Fruit fly (Drosophila melanogaster) whole organism, adult: ENCODE results near the gene CG2104.

ENCODE experiments used
- CG11617 ChIP-seq: fragments of 200-800 bp; sonication (Bioruptor generic); optimal IDR thresholded peaks from 2 replicates; lab custom pipeline; 2017; ENCODE audit warnings: mild to moderate bottlenecking, missing biosample characterization, missing genetic modification reagents, missing genetic modification characterization
- CG12768 ChIP-seq: fragments of 200-800 bp; sonication (Bioruptor generic); optimal IDR thresholded peaks from 2 replicates; lab custom pipeline; 2017; ENCODE audit warnings: missing biosample characterization, missing genetic modification characterization, mild to moderate bottlenecking, moderate library complexity, missing genetic modification reagents
- CG14711 ChIP-seq: fragments of 200-800 bp; sonication (Bioruptor generic); optimal IDR thresholded peaks from 2 replicates; lab custom pipeline; 2018; ENCODE audit warnings: missing biosample characterization, mild to moderate bottlenecking, missing genetic modification characterization, moderate library complexity
- CG1620 ChIP-seq: fragments of 200-800 bp; sonication (Bioruptor generic); optimal IDR thresholded peaks from 2 replicates; lab custom pipeline; 2016; ENCODE audit warnings: missing biosample characterization, missing genetic modification characterization
- CG33017 ChIP-seq: fragments of 200-800 bp; sonication (Bioruptor generic); optimal IDR thresholded peaks from 2 replicates; lab custom pipeline; 2018; ENCODE audit warnings: missing biosample characterization, mild to moderate bottlenecking, missing genetic modification characterization, moderate library complexity
- CG5204 ChIP-seq: fragments of 200-800 bp; sonication (Bioruptor generic); optimal IDR thresholded peaks from 2 replicates; lab custom pipeline; 2016; ENCODE audit warnings: missing biosample characterization, missing genetic modification characterization
- CG7045 ChIP-seq: fragments of 200-800 bp; sonication (Bioruptor generic); optimal IDR thresholded peaks from 2 replicates; lab custom pipeline; 2017; ENCODE audit warnings: missing biosample characterization, mild to moderate bottlenecking, missing genetic modification characterization
- CG7101 ChIP-seq: fragments of 200-800 bp; sonication (Bioruptor generic); optimal IDR thresholded peaks from 2 replicates; lab custom pipeline; 2018; ENCODE audit warnings: missing biosample characterization, mild to moderate bottlenecking, missing genetic modification characterization, moderate library complexity
- Clk ChIP-seq: fragments of 200-800 bp; sonication (Bioruptor generic); optimal IDR thresholded peaks from 2 replicates; lab custom pipeline; 2017; ENCODE audit warnings: missing biosample characterization, missing genetic modification characterization
- Crg-1 ChIP-seq: fragments of 200-800 bp; sonication (Bioruptor generic); optimal IDR thresholded peaks from 2 replicates; lab custom pipeline; 2016; ENCODE audit warnings: missing biosample characterization, missing genetic modification characterization
- Hr96 ChIP-seq: fragments of 200-800 bp; sonication (Bioruptor generic); optimal IDR thresholded peaks from 2 replicates; lab custom pipeline; 2016; ENCODE audit warnings: missing biosample characterization, missing genetic modification characterization
- Mnt ChIP-seq: fragments of 200-800 bp; sonication (Bioruptor generic); optimal IDR thresholded peaks from 2 replicates; lab custom pipeline; 2016; ENCODE audit warnings: missing biosample characterization, mild to moderate bottlenecking, missing genetic modification characterization
- bab1 ChIP-seq: fragments of 200-800 bp; sonication (Bioruptor generic); optimal IDR thresholded peaks from 3 replicates; lab custom pipeline; 2019; ENCODE audit warnings: missing biosample characterization, mild to moderate bottlenecking, missing genetic modification characterization, moderate library complexity
- cic ChIP-seq: fragments of 200-800 bp; sonication (Bioruptor generic); optimal IDR thresholded peaks from 2 replicates; lab custom pipeline; 2017; ENCODE audit warnings: missing biosample characterization, mild to moderate bottlenecking, missing genetic modification characterization, moderate library complexity
- cnc ChIP-seq, 2 experiments: fragments of >200 bp; optimal IDR thresholded peaks; 2 replicates each; lab custom pipeline; 2017
- kay ChIP-seq: fragments of 200-800 bp; sonication (Bioruptor generic); peaks from one replicate; lab custom pipeline; 2016; ENCODE audit warnings: missing biosample characterization, missing genetic modification characterization, borderline replicate concordance
- ovo ChIP-seq: fragments of 200-800 bp; sonication (Bioruptor generic); optimal IDR thresholded peaks from 2 replicates; lab custom pipeline; 2016; ENCODE audit warnings: missing biosample characterization, missing genetic modification characterization
- pad ChIP-seq: fragments of 200-800 bp; sonication (Bioruptor generic); optimal IDR thresholded peaks from 3 replicates; lab custom pipeline; 2017; ENCODE audit warnings: missing biosample characterization, missing genetic modification characterization, mild to moderate bottlenecking, moderate library complexity, missing genetic modification reagents
- tj ChIP-seq: fragments of 200-800 bp; sonication (Bioruptor generic); optimal IDR thresholded peaks from 3 replicates; lab custom pipeline; 2017; ENCODE audit warnings: missing biosample characterization, mild to moderate bottlenecking, missing genetic modification characterization, moderate library complexity
- toe ChIP-seq: fragments of 200-800 bp; sonication (Bioruptor generic); optimal IDR thresholded peaks from 2 replicates; lab custom pipeline; 2016; ENCODE audit warnings: missing biosample characterization, missing genetic modification characterization

CG2104 gene

dm6 chr3R:5691042-5691441 is 2.0 kb downstream of the CG2104 start:
- TF ChIP-seq kay (GFP tag; lab: Kevin White, UChicago) (no peak), Clk (GFP tag; lab: Kevin White, UChicago) (no peak), cic (GFP tag; lab: Kevin White, UChicago) (no peak), CG5204 (GFP tag; lab: Kevin White, UChicago) (no peak), Mnt (no peak), tj (GFP tag; lab: Kevin White, UChicago) (no peak), Hr96 (GFP tag; lab: Kevin White, UChicago) (no peak), bab1 (GFP tag; lab: Kevin White, UChicago) (no peak), CG14711 (tag; lab: Kevin White, UChicago) (no peak), CG12768 (GFP tag; lab: Kevin White, UChicago) (no peak)

DNA sequence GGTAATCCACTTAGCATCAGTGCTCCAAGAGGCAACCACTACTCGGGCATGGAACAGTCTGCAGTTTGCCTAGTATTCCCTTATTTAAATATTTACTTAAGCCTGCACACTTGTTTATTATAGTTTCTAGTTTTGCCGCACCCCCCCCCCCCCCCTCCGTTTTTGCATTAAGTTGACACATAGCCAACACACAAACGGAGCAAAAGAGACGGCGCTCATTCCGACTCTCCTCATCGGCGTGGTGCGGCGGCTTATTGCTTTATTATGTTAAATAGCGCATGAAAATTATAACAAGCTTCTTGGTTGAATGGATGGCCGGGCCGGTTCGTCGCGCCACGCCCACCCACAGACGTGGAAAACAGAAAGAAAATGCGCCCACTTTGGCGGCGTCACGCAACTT is 3.5 kb downstream of the CG2104 start:
- TF ChIP-seq cic (GFP tag; lab: Kevin White, UChicago) (no peak), Clk (GFP tag; lab: Kevin White, UChicago) (no peak), kay (GFP tag; lab: Kevin White, UChicago) (no peak), CG1620 (GFP tag; lab: Kevin White, UChicago) (no peak)

DNA sequence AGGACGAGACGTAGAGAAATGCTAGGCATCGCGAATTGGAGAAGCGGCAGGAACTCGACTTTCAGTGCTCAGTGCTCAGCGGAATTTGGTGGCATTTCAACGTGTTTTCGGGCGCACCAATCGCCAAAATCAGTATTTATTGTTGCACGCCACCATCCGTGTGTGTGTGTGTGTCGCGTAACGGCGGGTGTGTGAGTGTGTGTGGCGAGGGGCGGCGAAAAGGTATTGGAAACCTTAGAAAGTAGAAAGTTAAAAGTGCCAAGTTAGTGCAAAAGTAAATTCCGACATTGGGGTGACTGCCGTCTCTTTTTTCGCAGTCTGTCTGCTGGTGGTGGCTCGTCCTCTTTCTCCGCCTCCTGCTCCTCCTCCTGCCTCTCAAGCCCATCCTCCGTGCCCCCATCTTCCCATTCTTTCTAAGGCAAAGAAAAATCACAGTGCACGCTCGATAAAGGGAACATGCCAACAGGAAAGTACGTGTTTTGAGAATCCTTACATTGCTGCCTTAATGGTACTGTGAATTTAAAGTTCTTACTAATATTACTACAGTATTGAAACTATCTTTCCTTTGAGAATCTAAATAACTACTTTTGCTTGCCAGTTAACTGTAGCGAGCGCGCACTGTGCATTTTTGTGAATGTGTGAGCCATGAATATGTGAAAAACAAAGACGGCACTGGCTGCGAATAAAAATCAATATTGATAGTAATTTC is 6.9 kb downstream of the CG2104 start:
- TF ChIP-seq CG33017 (tag; lab: Kevin White, UChicago) (peak; percentile 3), CG5204 (GFP tag; lab: Kevin White, UChicago) (peak; percentile 41), Mnt (no peak), CG12768 (GFP tag; lab: Kevin White, UChicago) (peak; percentile 37), Hr96 (GFP tag; lab: Kevin White, UChicago) (peak; percentile 30), CG7045 (GFP tag; lab: Kevin White, UChicago) (peak; percentile 7)

- no peak for TF ChIP-seq CG33017 (tag; lab: Kevin White, UChicago)
- TF ChIP-seq Clk (GFP tag; lab: Kevin White, UChicago) = no peak
- no peak for TF ChIP-seq CG11617 (GFP tag; lab: Kevin White, UChicago)
- TF ChIP-seq CG7101 = peak; percentile 40
- TF ChIP-seq cic (GFP tag; lab: Kevin White, UChicago) = no peak
- no peak for TF ChIP-seq CG5204 (GFP tag; lab: Kevin White, UChicago)
- TF ChIP-seq CG12768 (GFP tag; lab: Kevin White, UChicago) = no peak
- no peak for TF ChIP-seq CG7045 (GFP tag; lab: Kevin White, UChicago)
- TF ChIP-seq Mnt = peak; percentile 47
- TF ChIP-seq bab1 (GFP tag; lab: Kevin White, UChicago) = peak; percentile 59
- TF ChIP-seq tj (GFP tag; lab: Kevin White, UChicago) = no peak
- peak; percentile 31 for TF ChIP-seq pad (GFP tag; lab: Kevin White, UChicago)
- no peak for TF ChIP-seq cnc (optimal IDR thresholded peaks at IDR 0.05; lab: Kevin White, UChicago)
- TF ChIP-seq ovo (GFP tag; lab: Kevin White, UChicago) = no peak
- no peak for TF ChIP-seq CG14711 (tag; lab: Kevin White, UChicago)
- TF ChIP-seq CG1620 (GFP tag; lab: Kevin White, UChicago) = peak; percentile 64
- peak; percentile 43 for TF ChIP-seq toe (GFP tag; lab: Kevin White, UChicago)
- TF ChIP-seq kay (GFP tag; lab: Kevin White, UChicago) = peak; percentile 11
- peak; percentile 9 for TF ChIP-seq Hr96 (GFP tag; lab: Kevin White, UChicago)
- TF ChIP-seq Crg-1 (GFP tag; lab: Kevin White, UChicago) = peak; percentile 56
Measured at dm6 chr3R:5685269-5686048, 7.6 kb downstream of the CG2104 start, which contains the start of the genes Rab23 and plx. TSS of gene Rab23 (minus strand) at chr3R:5685434. TSS of gene plx (plus strand) at chr3R:5685855.

DNA sequence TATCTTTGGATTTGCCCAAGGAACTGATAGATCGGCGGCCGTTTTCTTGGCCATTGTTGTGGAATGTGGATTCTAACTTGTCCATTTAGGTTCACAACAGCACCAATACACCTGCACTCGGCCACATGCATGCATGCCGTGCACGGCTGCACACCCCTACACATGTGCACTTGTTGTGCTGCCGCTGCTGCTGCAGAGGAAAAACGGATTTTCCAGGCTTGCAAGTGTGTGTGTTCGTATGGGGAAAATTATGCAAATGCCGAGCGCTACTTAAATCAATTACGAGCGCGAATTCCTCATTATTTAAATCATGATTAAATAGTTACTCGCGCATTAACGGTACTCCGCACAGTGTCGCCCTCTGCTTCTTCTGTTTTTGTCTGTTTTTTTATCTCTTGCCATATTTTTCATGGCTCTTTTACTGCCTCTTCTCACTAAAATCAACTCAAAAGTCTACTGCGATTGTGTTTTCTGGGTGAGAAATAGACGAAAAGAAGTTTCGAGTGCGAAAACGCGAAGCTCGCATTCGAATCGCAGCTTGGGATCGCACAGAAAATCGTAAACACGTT is 8.5 kb downstream of the CG2104 start:
- TF ChIP-seq pad (GFP tag; lab: Kevin White, UChicago) (peak; percentile 31), kay (GFP tag; lab: Kevin White, UChicago) (no peak)

dm6 chr3R:5682921-5683748 is 10.0 kb downstream of the CG2104 start:
- TF ChIP-seq tj (GFP tag; lab: Kevin White, UChicago) = no peak
- TF ChIP-seq cnc (optimal IDR thresholded peaks at IDR 0.05; lab: Kevin White, UChicago) = no peak
- peak; percentile 23 for TF ChIP-seq bab1 (GFP tag; lab: Kevin White, UChicago)
